Worm (Caenorhabditis elegans): ENCODE data around the gene C04E12.4.

DNA sequence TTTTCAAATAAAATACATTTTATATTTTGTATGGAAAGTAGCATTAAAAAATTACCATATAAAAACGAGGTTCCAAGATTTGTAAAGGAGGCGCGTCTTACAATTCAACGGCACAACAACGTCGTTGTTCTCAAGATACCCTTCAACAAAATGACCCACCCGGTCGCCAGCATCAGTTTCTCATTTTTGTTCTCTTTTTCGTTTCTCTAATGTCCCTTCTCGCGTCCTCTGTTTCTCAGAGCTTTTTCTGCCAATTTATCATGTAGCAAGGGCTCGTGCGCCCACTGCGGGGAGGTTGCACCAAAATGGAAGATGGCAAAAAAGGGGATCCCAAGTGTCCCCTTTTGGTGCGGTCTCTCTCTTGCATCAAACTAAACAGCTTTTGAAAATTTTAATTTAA, 46.9 kb downstream of the C04E12.4 start:
- TF ChIP-seq nhr-6 (tag; optimal IDR thresholded peaks at IDR 0.05): no peak
- TF ChIP-seq Y55F3AM.14 (GFP tag; optimal IDR thresholded peaks at IDR 0.05): no peak
- no peak for TF ChIP-seq unc-62 (GFP tag; optimal IDR thresholded peaks at IDR 0.05)
- TF ChIP-seq mbf-1 (tag; optimal IDR thresholded peaks at IDR 0.05): no peak
- no peak for TF ChIP-seq C34F6.9 (tag; optimal IDR thresholded peaks at IDR 0.05)
- no peak for TF ChIP-seq elt-3 (tag; optimal IDR thresholded peaks at IDR 0.05)
- no peak for TF ChIP-seq blmp-1 (tag; optimal IDR thresholded peaks at IDR 0.05; ENCODE audit: insufficient read depth)
- TF ChIP-seq lsy-2 (tag; optimal IDR thresholded peaks at IDR 0.05): no peak
- no peak for TF ChIP-seq egl-27 (tag; optimal IDR thresholded peaks at IDR 0.05)
- no peak for TF ChIP-seq lin-39 (tag; optimal IDR thresholded peaks at IDR 0.05)
- no peak for TF ChIP-seq dmd-4 (tag; optimal IDR thresholded peaks at IDR 0.05)

Measured in whole organism, L2 larva.